Worm (Caenorhabditis elegans) whole organism, young adult: Measurements from ENCODE around the gene F15D4.6.

Source experiments
- C17E4.6 ChIP-seq: fragments of 200-800 bp; sonication (Bioruptor generic); IDR thresholded peaks from 2 replicates; pipeline ENCODE4 v1.3.6; 2022; ENCODE audit warnings: missing genetic modification reagents, missing genetic modification characterization, missing compliant biosample characterization
- F33H1.4 ChIP-seq: fragments of 200-800 bp; sonication (Bioruptor generic); IDR thresholded peaks from 2 replicates; pipeline ENCODE4 v1.3.6; 2022; ENCODE audit warnings: missing genetic modification reagents, missing genetic modification characterization, missing compliant biosample characterization
- Y79H2A.3 ChIP-seq: fragments of 200-800 bp; sonication (Bioruptor generic); conservative IDR thresholded peaks from 2 replicates; pipeline ENCODE4 v1.3.6; 2022; ENCODE audit warnings: missing genetic modification reagents, missing genetic modification characterization, missing compliant biosample characterization
- ZK185.1 ChIP-seq: sonication (generic microtip); optimal IDR thresholded peaks from 2 replicates; lab custom pipeline; 2016; ENCODE audit warnings: mild to moderate bottlenecking, missing genetic modification characterization, missing compliant biosample characterization; ENCODE audit not compliant: poor library complexity, severe bottlenecking
- ceh-58 ChIP-seq: fragments of 200-800 bp; sonication (Bioruptor generic); IDR thresholded peaks from 2 replicates; pipeline ENCODE4 v1.3.6; 2022; ENCODE audit warnings: missing genetic modification characterization, missing compliant biosample characterization
- hlh-12 ChIP-seq: sonication (generic microtip); optimal IDR thresholded peaks from 2 replicates; lab custom pipeline; 2016; ENCODE audit warnings: missing genetic modification characterization, missing compliant biosample characterization
- rcor-1 ChIP-seq: fragments of 200-800 bp; sonication (Bioruptor generic); IDR thresholded peaks from 2 replicates; pipeline ENCODE4 v1.3.6; 2022; ENCODE audit warnings: missing genetic modification reagents, missing genetic modification characterization, missing compliant biosample characterization
- snpc-4 ChIP-seq, 5 experiments: fragments of 150-350 bp in 1 of 5; sonication (generic microtip) in 4 of 5; optimal IDR thresholded peaks; 2 replicates each; lab custom pipeline; 2014 to 2018; ENCODE audit warnings: missing genetic modification characterization in 5 of 5, missing biosample characterization in 3 of 5, antibody characterized with exemption in 2 of 5, mild to moderate bottlenecking in 2 of 5, missing compliant biosample characterization in 2 of 5, missing genotype in 2 of 5, moderate library complexity in 2 of 5, missing genetic modification reagents in 1 of 5
- ztf-6 ChIP-seq: fragments of 200-800 bp; sonication (Bioruptor generic); IDR thresholded peaks from 2 replicates; pipeline ENCODE4 v1.3.6; 2022; ENCODE audit warnings: missing genetic modification reagents, missing genetic modification characterization, missing compliant biosample characterization

- no peak for TF ChIP-seq ztf-6 (GFP tag; lab: Robert Waterston, UW)
- no peak for TF ChIP-seq F33H1.4 (GFP tag; lab: Robert Waterston, UW)
- no peak for TF ChIP-seq C17E4.6 (GFP tag; lab: Robert Waterston, UW)
- TF ChIP-seq Y79H2A.3 (GFP tag; lab: Robert Waterston, UW) = no peak
- TF ChIP-seq ceh-58 (GFP tag; lab: Robert Waterston, UW) = no peak
- TF ChIP-seq hlh-12 (tag; lab: Kevin White, UChicago) = no peak
- no peak for TF ChIP-seq ZK185.1
- no peak for TF ChIP-seq rcor-1 (GFP tag; lab: Robert Waterston, UW)
- no peak for TF ChIP-seq snpc-4 (GFP tag; optimal IDR thresholded peaks at IDR 0.05; lab: Kevin White, UChicago)
- TF ChIP-seq snpc-4 (tag; optimal IDR thresholded peaks at IDR 0.05; lab: Kevin White, UChicago) = no peak
Observed at ce11 chrII:13278214-13278613, 29.2 kb downstream of the F15D4.6 start.
